Worm (Caenorhabditis elegans) whole organism, mixed stage, embryonic: ENCODE measurements around the gene perm-1.

Source experiments
- M03D4.4 ChIP-seq: sonication (generic microtip); optimal IDR thresholded peaks from 2 replicates; lab custom pipeline; 2017; ENCODE audit warnings: mild to moderate bottlenecking, missing genetic modification characterization, missing compliant biosample characterization
- bed-3 ChIP-seq: fragments of 200-800 bp; sonication (Bioruptor generic); optimal IDR thresholded peaks from 3 replicates; lab custom pipeline; 2018; ENCODE audit warnings: mild to moderate bottlenecking, missing genetic modification characterization, moderate library complexity, missing compliant biosample characterization
- blmp-1 ChIP-seq: fragments of 150-350 bp; optimal IDR thresholded peaks from 2 replicates; lab custom pipeline; 2014; ENCODE audit warnings: missing biosample characterization, missing genetic modification characterization
- ceh-39 ChIP-seq: fragments of 150-350 bp; optimal IDR thresholded peaks from 2 replicates; lab custom pipeline; 2014; ENCODE audit warnings: missing biosample characterization, missing genetic modification characterization
- ces-1 ChIP-seq: fragments of 150-350 bp; optimal IDR thresholded peaks from 2 replicates; lab custom pipeline; 2014; ENCODE audit warnings: missing biosample characterization, missing genetic modification reagents, missing genetic modification characterization
- cnd-1 ChIP-seq: fragments of 200-800 bp; sonication (Bioruptor generic); optimal IDR thresholded peaks from 2 replicates; lab custom pipeline; 2018; ENCODE audit warnings: mild to moderate bottlenecking, missing genetic modification characterization, missing compliant biosample characterization
- drap-1 ChIP-seq: fragments of 200-800 bp; sonication (Bioruptor generic); optimal IDR thresholded peaks from 3 replicates; lab custom pipeline; 2018; ENCODE audit warnings: mild to moderate bottlenecking, missing genetic modification characterization, missing compliant biosample characterization
- elt-1 ChIP-seq: sonication (generic microtip); optimal IDR thresholded peaks from 2 replicates; lab custom pipeline; 2017; ENCODE audit warnings: missing genetic modification characterization, mild to moderate bottlenecking, missing compliant biosample characterization, antibody characterized with exemption, moderate library complexity, borderline replicate concordance; ENCODE audit not compliant: insufficient read depth
- elt-3 ChIP-seq: fragments of 150-350 bp; optimal IDR thresholded peaks from 2 replicates; lab custom pipeline; 2014; ENCODE audit warnings: missing biosample characterization, missing genetic modification characterization
- flh-1 ChIP-seq: fragments of 200-800 bp; sonication (Bioruptor generic); optimal IDR thresholded peaks from 2 replicates; lab custom pipeline; 2018; ENCODE audit warnings: mild to moderate bottlenecking, missing genetic modification characterization, moderate library complexity, missing compliant biosample characterization
- ham-2 ChIP-seq: fragments of 200-800 bp; sonication (Bioruptor generic); optimal IDR thresholded peaks from 2 replicates; lab custom pipeline; 2018; ENCODE audit warnings: mild to moderate bottlenecking, missing genetic modification characterization, missing compliant biosample characterization
- hlh-1 ChIP-seq: fragments of 150-350 bp; optimal IDR thresholded peaks from 2 replicates; lab custom pipeline; 2014; ENCODE audit warnings: missing biosample characterization, missing genetic modification reagents, missing genetic modification characterization
- lin-13 ChIP-seq: fragments of 150-350 bp; optimal IDR thresholded peaks from 2 replicates; lab custom pipeline; 2014; ENCODE audit warnings: missing biosample characterization, missing genetic modification characterization
- lin-32 ChIP-seq: fragments of 200-800 bp; sonication (Bioruptor generic); optimal IDR thresholded peaks from 2 replicates; lab custom pipeline; 2018; ENCODE audit warnings: mild to moderate bottlenecking, missing genetic modification characterization, missing compliant biosample characterization
- lsy-2 ChIP-seq: fragments of 150-350 bp; optimal IDR thresholded peaks from 2 replicates; lab custom pipeline; 2014; ENCODE audit warnings: missing biosample characterization, missing genetic modification characterization
- mab-5 ChIP-seq: fragments of 150-350 bp; optimal IDR thresholded peaks from 2 replicates; lab custom pipeline; 2014; ENCODE audit warnings: missing biosample characterization, missing genetic modification characterization
- mep-1 ChIP-seq: fragments of 150-350 bp; optimal IDR thresholded peaks from 2 replicates; lab custom pipeline; 2017; ENCODE audit warnings: missing biosample characterization, missing genetic modification reagents, missing genetic modification characterization, inconsistent platforms
- mls-2 ChIP-seq: sonication (generic microtip); optimal IDR thresholded peaks from 2 replicates; lab custom pipeline; 2016; ENCODE audit warnings: mild to moderate bottlenecking, missing genetic modification characterization, moderate library complexity, missing compliant biosample characterization
- nhr-12 ChIP-seq: fragments of 150-350 bp; optimal IDR thresholded peaks from 2 replicates; lab custom pipeline; 2014; ENCODE audit warnings: missing biosample characterization, missing genetic modification characterization
- nhr-2 ChIP-seq: fragments of 150-350 bp; optimal IDR thresholded peaks from 2 replicates; lab custom pipeline; 2014; ENCODE audit warnings: missing biosample characterization, missing genetic modification characterization
- nhr-237 ChIP-seq: fragments of 150-350 bp; optimal IDR thresholded peaks from 2 replicates; lab custom pipeline; 2014; ENCODE audit warnings: missing biosample characterization, missing genetic modification characterization
- nhr-28 ChIP-seq: fragments of 150-350 bp; optimal IDR thresholded peaks from 2 replicates; lab custom pipeline; 2014; ENCODE audit warnings: missing biosample characterization, missing genetic modification characterization
- nhr-76 ChIP-seq: sonication (generic microtip); optimal IDR thresholded peaks from 2 replicates; lab custom pipeline; 2017; ENCODE audit warnings: missing biosample characterization, missing genetic modification characterization
- sem-2 ChIP-seq: fragments of 200-800 bp; sonication (Bioruptor generic); optimal IDR thresholded peaks from 2 replicates; lab custom pipeline; 2018; ENCODE audit warnings: mild to moderate bottlenecking, missing genetic modification characterization, missing compliant biosample characterization
- snpc-4 ChIP-seq: fragments of 150-350 bp; optimal IDR thresholded peaks from 2 replicates; lab custom pipeline; 2014; ENCODE audit warnings: missing biosample characterization, missing genetic modification characterization
- sptf-1 ChIP-seq: sonication (generic microtip); optimal IDR thresholded peaks from 2 replicates; lab custom pipeline; 2017; ENCODE audit warnings: mild to moderate bottlenecking, missing genetic modification characterization, moderate library complexity, missing compliant biosample characterization
- tbx-8 ChIP-seq: fragments of 200-800 bp; sonication (Bioruptor generic); optimal IDR thresholded peaks from 2 replicates; lab custom pipeline; 2018; ENCODE audit warnings: mild to moderate bottlenecking, missing genetic modification characterization, moderate library complexity, missing compliant biosample characterization
- unc-120 ChIP-seq: sonication (generic microtip); optimal IDR thresholded peaks from 2 replicates; lab custom pipeline; 2017; ENCODE audit warnings: missing genetic modification characterization, missing compliant biosample characterization; ENCODE audit not compliant: poor library complexity, severe bottlenecking
- unc-39 ChIP-seq: fragments of 150-350 bp; optimal IDR thresholded peaks from 2 replicates; lab custom pipeline; 2014; ENCODE audit warnings: missing biosample characterization, missing genetic modification characterization
- ztf-11 ChIP-seq: fragments of 150-350 bp; optimal IDR thresholded peaks from 2 replicates; lab custom pipeline; 2014; ENCODE audit warnings: missing biosample characterization, missing genetic modification characterization

perm-1 gene

DNA sequence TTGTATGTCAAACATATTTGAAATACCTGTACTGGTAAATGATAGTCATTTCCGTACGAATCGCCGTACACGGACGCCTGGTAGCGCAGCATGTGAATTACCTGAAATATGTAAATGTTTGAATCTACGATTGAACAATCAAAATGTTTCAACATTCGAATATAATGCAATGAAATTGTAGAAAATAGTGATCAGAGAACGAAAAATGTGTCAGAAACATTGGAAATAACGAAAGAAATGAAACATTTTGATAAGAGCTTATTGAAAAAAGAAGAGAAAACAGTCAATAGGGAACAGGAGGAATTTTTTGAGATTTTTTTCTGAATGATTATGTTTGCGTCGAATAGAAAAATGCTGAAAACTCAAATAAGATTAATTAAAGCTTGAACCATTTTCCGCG is 10.6 kb upstream of the perm-1 start, which contains the start of gene ztf-17:
Gene ztf-17, minus strand, starts transcription at position 101 of the 400 bp plus-strand sequence.
- no peak for TF ChIP-seq nhr-76 (tag; lab: Kevin White, UChicago)

DNA sequence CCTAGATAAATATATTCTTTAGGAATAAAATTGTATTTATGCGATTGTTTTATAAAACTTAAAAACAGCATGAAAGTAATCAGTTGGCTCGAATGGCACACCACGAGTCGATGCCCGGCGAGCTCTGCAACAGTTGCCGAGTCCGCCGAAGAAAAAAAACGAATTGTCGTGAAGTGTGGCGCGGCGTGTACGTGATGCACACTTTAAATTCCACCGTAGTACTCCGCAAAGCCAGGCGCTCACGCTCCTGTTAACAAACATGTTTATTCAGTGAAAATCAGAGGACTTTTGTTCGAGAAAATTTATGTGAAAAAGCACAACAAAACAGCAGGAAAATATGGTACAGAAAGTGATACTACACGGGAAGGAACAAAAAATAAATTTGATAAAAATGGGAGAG is 10.0 kb upstream of the perm-1 start:
- peak; percentile 54 for TF ChIP-seq hlh-1 (tag; lab: Kevin White, UChicago)
- TF ChIP-seq sptf-1 (tag; lab: Kevin White, UChicago) = no peak
- TF ChIP-seq lsy-2 (tag; lab: Kevin White, UChicago) = peak; percentile 93
- TF ChIP-seq nhr-28 (tag; lab: Kevin White, UChicago) = no peak
- TF ChIP-seq mep-1 (tag; lab: Kevin White, UChicago) = peak; percentile 10

DNA sequence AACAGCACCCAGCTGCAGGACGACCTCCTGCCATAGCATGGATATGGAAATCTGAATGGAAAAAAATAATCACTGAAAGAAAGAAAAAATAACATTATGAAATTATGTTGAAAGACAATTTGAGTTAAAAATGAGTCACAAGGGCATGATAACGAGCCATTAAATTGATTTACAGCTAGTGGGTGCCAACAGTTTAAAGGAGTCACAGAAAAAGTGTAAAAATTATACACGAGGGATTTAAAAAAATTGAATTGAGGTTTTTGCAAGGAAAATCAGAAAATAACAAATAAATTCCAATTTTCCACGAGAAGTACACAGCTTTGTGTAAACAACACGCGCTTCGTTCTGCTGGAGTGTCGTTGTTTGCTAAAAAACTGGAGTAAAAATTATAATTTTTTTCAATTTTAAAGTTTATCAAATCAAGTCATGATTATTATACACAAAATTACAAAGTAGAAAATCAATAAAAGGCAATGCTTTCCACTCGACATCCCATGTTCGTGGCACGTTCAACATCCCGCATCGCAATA is 6.7 kb upstream of the perm-1 start, which contains the start of gene T01H3.3:
Gene T01H3.3, minus strand, starts transcription at position 51 of the 530 bp plus-strand sequence.
- TF ChIP-seq snpc-4 (tag; lab: Kevin White, UChicago) = no peak
- peak; percentile 42 for TF ChIP-seq lsy-2 (tag; lab: Kevin White, UChicago)

DNA sequence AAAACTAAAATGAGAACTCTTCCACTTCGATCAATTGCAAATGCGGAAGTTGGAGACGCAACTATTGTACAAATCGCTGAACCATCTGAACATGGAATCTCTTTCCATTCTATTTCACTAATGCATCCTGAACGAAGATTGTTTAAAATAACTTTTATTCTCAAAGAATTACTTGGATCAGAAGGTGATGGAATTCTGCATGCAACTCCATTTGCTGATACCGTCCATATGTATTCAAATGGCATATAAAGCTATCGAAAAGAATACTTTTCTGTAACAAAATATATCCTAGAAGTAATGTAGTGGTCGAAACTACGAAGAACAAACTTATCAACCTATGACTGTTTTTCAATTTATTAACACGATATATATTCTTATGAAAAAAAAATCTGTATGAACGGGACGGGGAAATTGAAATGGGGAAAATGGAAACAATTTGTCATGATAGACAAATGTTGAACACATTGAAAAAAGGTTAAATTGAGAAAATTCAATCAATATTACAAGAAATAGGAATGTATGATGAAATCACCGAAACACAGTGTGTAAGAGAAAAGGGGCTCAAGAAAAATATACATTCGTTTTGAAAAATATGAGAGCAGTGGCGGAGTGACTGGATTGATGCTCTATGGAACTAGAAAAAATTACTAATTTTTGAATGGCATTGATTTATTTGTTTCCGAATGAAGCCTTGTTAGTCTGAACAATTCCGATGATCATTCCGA is 2.7 kb upstream of the perm-1 start, which contains the start of gene T01H3.2:
Gene T01H3.2, minus strand, starts transcription at position 251 of the 725 bp plus-strand sequence.
- no peak for TF ChIP-seq unc-120 (tag; lab: Kevin White, UChicago)
- no peak for TF ChIP-seq nhr-2
- no peak for TF ChIP-seq ztf-11 (tag; lab: Kevin White, UChicago)
- no peak for TF ChIP-seq mls-2 (tag; lab: Kevin White, UChicago)
- TF ChIP-seq mab-5 (tag; lab: Kevin White, UChicago) = no peak
- TF ChIP-seq lin-13 (tag; lab: Kevin White, UChicago) = no peak
- no peak for TF ChIP-seq lin-32
- no peak for TF ChIP-seq snpc-4 (tag; lab: Kevin White, UChicago)
- no peak for TF ChIP-seq ceh-39 (tag; lab: Kevin White, UChicago)

DNA sequence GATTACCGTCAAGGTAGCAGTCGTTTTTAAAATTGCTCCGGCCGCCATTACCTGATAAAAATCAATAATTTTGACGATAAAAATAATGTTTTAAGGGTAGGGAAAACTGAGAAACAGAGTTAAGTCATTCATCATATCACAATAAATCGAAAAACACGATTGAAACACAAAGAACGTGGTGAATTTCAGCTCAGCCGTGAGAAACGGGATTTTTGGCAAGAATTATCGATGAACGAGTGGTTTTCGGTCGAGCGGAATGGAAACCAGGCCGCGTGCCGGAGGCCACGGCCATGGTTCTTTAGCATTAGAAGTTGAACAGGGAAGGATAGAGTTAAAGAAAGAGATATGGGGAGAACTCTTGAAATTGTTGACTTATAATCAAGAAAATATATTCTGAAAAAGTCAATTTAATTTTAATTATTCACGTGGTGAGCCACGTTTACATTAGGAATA is 1.3 kb upstream of the perm-1 start, which contains the start of the genes vha-4 and T01H3.5:
Gene vha-4, minus strand, starts transcription at position 51 of the 453 bp plus-strand sequence.
Gene T01H3.5, plus strand, starts transcription at position 351 of the 453 bp plus-strand sequence.
- no peak for TF ChIP-seq ham-2 (GFP tag; lab: Kevin White, UChicago)
- TF ChIP-seq hlh-1 (tag; lab: Kevin White, UChicago) = no peak

DNA sequence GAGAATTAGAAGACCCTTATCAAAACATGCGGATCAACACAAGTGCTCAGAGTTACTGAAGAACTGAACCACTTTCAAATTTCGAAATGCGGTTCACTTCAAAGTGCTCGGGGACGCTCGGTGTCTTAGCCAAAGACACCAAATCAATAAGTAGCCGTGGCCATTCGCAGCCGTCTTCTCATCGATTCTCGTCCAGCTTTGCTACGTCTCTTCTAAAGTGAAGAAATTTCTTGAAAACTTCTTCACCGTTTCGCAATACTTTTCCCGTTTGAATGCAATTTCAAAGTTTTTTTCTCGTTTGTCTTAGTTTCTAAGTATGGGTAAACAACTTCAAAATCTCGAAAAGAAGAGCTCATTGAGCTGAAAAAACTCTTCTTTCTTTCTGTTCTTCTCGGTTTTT is 4.3 kb downstream of the perm-1 start:
- TF ChIP-seq sptf-1 (tag; lab: Kevin White, UChicago) = no peak
- TF ChIP-seq M03D4.4 (tag; lab: Kevin White, UChicago) = no peak
- TF ChIP-seq ces-1 (GFP tag; lab: Kevin White, UChicago) = peak; percentile 65
- no peak for TF ChIP-seq nhr-28 (tag; lab: Kevin White, UChicago)

DNA sequence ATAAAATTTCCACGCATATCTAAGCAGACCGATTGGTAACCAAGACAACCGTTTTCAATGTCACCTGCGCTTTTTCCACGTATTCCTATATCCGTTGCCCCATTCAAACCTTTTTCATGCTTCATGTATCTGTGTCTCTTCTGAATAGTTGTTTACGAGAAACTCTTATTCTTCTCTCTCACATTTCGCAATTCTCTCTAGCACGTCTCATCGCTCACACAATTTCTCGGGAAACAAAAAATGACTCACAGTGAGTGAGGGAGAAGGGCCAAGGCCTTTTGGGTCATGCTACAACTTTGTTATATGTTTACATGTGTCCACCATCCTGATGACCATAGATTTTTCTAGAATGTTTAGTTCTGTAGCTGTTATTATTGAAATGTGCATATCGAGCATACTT is 6.7 kb downstream of the perm-1 start:
- TF ChIP-seq tbx-8 (GFP tag; lab: Kevin White, UChicago) = no peak

DNA sequence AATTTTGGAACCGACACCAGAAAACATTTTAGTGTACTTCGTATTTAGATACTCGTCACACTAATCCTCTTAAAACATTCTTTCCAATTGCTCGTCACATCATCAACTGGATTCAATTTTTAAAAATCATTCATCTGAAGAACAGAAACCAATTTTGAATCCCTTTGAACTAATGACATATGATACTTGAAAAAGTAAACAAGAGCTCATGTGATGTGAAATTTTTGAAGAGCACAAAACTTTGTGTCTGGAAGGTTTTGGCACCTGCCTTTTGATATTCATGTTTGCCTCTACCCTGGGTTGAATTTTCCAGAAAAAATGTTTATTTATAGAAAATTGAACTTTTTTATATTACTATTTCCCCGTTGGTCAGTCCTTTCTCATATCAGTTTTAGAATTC is 8.1 kb downstream of the perm-1 start:
- TF ChIP-seq nhr-237 (tag; lab: Kevin White, UChicago) (no peak), blmp-1 (no peak), lin-13 (tag; lab: Kevin White, UChicago) (no peak), drap-1 (GFP tag; lab: Kevin White, UChicago) (no peak), nhr-28 (tag; lab: Kevin White, UChicago) (no peak), nhr-12 (tag; lab: Kevin White, UChicago) (no peak), unc-39 (no peak), sem-2 (GFP tag; lab: Kevin White, UChicago) (no peak), elt-1 (no peak), mab-5 (tag; lab: Kevin White, UChicago) (no peak), hlh-1 (tag; lab: Kevin White, UChicago) (no peak), tbx-8 (GFP tag; lab: Kevin White, UChicago) (no peak), flh-1 (GFP tag; lab: Kevin White, UChicago) (no peak), unc-120 (tag; lab: Kevin White, UChicago) (no peak), bed-3 (no peak), cnd-1 (no peak), ces-1 (GFP tag; lab: Kevin White, UChicago) (no peak), elt-3 (tag; lab: Kevin White, UChicago) (no peak), mls-2 (tag; lab: Kevin White, UChicago) (no peak)
- TF ChIP-seq, all 35 proteins: peak for 0
